Fruit fly (Drosophila melanogaster) whole organism, prepupa: Measurements from ENCODE around the gene CG1116.

Experiments used
- Blimp-1 ChIP-seq: fragments of 200-800 bp; sonication (Bioruptor generic); optimal IDR thresholded peaks from 3 replicates; lab custom pipeline; 2017; ENCODE audit warnings: missing biosample characterization, missing genetic modification characterization, mild to moderate bottlenecking, moderate library complexity, missing genetic modification reagents
- CG10631 ChIP-seq: fragments of 200-800 bp; sonication (Bioruptor generic); optimal IDR thresholded peaks from 2 replicates; lab custom pipeline; 2016; ENCODE audit warnings: missing biosample characterization, missing genetic modification characterization
- CG11294 ChIP-seq: fragments of 200-800 bp; sonication (Bioruptor generic); IDR thresholded peaks from 2 replicates; pipeline ENCODE4 v1.3.6; 2022; ENCODE audit warnings: missing biosample characterization, missing genetic modification characterization
- CG11762 ChIP-seq: fragments of 200-800 bp; sonication (Bioruptor generic); optimal IDR thresholded peaks from 3 replicates; lab custom pipeline; 2016; ENCODE audit warnings: missing biosample characterization, missing genetic modification characterization; ENCODE audit not compliant: insufficient read depth
- CG15336 ChIP-seq: fragments of 200-800 bp; sonication (Bioruptor generic); IDR thresholded peaks from 2 replicates; pipeline ENCODE4 v1.3.6; 2022; ENCODE audit warnings: missing biosample characterization, missing genetic modification characterization
- CG1621 ChIP-seq: fragments of 200-800 bp; sonication (Bioruptor generic); optimal IDR thresholded peaks from 3 replicates; lab custom pipeline; 2018; ENCODE audit warnings: missing biosample characterization, mild to moderate bottlenecking, missing genetic modification characterization
- CG16779 ChIP-seq: fragments of 200-800 bp; sonication (Bioruptor generic); optimal IDR thresholded peaks from 3 replicates; lab custom pipeline; 2017; ENCODE audit warnings: missing biosample characterization, mild to moderate bottlenecking, missing genetic modification characterization
- CG3032 ChIP-seq: fragments of 200-800 bp; optimal IDR thresholded peaks from 2 replicates; lab custom pipeline; 2019; ENCODE audit warnings: missing biosample characterization, mild to moderate bottlenecking, missing genetic modification characterization, moderate library complexity
- CG31627 ChIP-seq: fragments of 200-800 bp; sonication (Bioruptor generic); optimal IDR thresholded peaks from 3 replicates; lab custom pipeline; 2016; ENCODE audit warnings: missing biosample characterization, missing genetic modification characterization
- CG32006 ChIP-seq: fragments of 200-800 bp; sonication (Bioruptor generic); optimal IDR thresholded peaks from 3 replicates; lab custom pipeline; 2017; ENCODE audit warnings: missing biosample characterization, mild to moderate bottlenecking, missing genetic modification characterization
- CG34406 ChIP-seq: fragments of 200-800 bp; sonication (Bioruptor generic); optimal IDR thresholded peaks from 3 replicates; lab custom pipeline; 2016; ENCODE audit warnings: missing biosample characterization, missing genetic modification characterization
- CG3919 ChIP-seq: fragments of 200-800 bp; sonication (Bioruptor generic); optimal IDR thresholded peaks from 3 replicates; lab custom pipeline; 2016; ENCODE audit warnings: missing biosample characterization, missing genetic modification characterization
- CG4318 ChIP-seq: fragments of 200-800 bp; sonication (Bioruptor generic); optimal IDR thresholded peaks from 3 replicates; lab custom pipeline; 2017; ENCODE audit warnings: missing biosample characterization, mild to moderate bottlenecking, missing genetic modification characterization
- CG6163 ChIP-seq: fragments of 200-800 bp; sonication (Bioruptor generic); IDR thresholded peaks from 3 replicates; pipeline ENCODE4 v1.3.6; 2022; ENCODE audit warnings: missing biosample characterization, missing genetic modification characterization
- CG6276 ChIP-seq: fragments of 200-800 bp; sonication (Bioruptor generic); optimal IDR thresholded peaks from 2 replicates; lab custom pipeline; 2017; ENCODE audit warnings: missing biosample characterization, mild to moderate bottlenecking, missing genetic modification characterization
- CG6792 ChIP-seq: fragments of 200-800 bp; sonication (Bioruptor generic); optimal IDR thresholded peaks from 3 replicates; lab custom pipeline; 2016; ENCODE audit warnings: missing biosample characterization, missing genetic modification characterization
- CG6808 ChIP-seq: fragments of 200-800 bp; sonication (Bioruptor generic); optimal IDR thresholded peaks from 3 replicates; lab custom pipeline; 2017; ENCODE audit warnings: missing biosample characterization, missing genetic modification characterization, mild to moderate bottlenecking, moderate library complexity, missing genetic modification reagents
- CG6854 ChIP-seq: fragments of 200-800 bp; sonication (Bioruptor generic); optimal IDR thresholded peaks from 2 replicates; lab custom pipeline; 2017; ENCODE audit warnings: missing biosample characterization, mild to moderate bottlenecking, missing genetic modification characterization
- CG7368 ChIP-seq: fragments of 200-800 bp; sonication (Bioruptor generic); optimal IDR thresholded peaks from 3 replicates; lab custom pipeline; 2016; ENCODE audit warnings: missing biosample characterization, missing genetic modification characterization
- CG8119 ChIP-seq: fragments of 200-800 bp; sonication (Bioruptor generic); IDR thresholded peaks from 3 replicates; pipeline ENCODE4 v1.3.6; 2022; ENCODE audit warnings: missing biosample characterization, missing genetic modification characterization
- CG8319 ChIP-seq: fragments of 200-800 bp; sonication (Bioruptor generic); optimal IDR thresholded peaks from 3 replicates; lab custom pipeline; 2016; ENCODE audit warnings: missing biosample characterization, missing genetic modification characterization
- CG8632 ChIP-seq: fragments of 200-800 bp; sonication (Bioruptor generic); optimal IDR thresholded peaks from 3 replicates; lab custom pipeline; 2016; ENCODE audit warnings: missing biosample characterization, missing genetic modification characterization
- CG9139 ChIP-seq: fragments of 200-800 bp; sonication (Bioruptor generic); optimal IDR thresholded peaks from 3 replicates; lab custom pipeline; 2017; ENCODE audit warnings: missing biosample characterization, mild to moderate bottlenecking, missing genetic modification characterization
- Eip75B ChIP-seq: fragments of 200-800 bp; sonication (Bioruptor generic); optimal IDR thresholded peaks from 3 replicates; lab custom pipeline; 2016; ENCODE audit warnings: missing biosample characterization, missing genetic modification characterization
- Eip93F ChIP-seq: fragments of 200-800 bp; sonication (Bioruptor generic); optimal IDR thresholded peaks from 2 replicates; lab custom pipeline; 2016; ENCODE audit warnings: missing biosample characterization, mild to moderate bottlenecking, missing genetic modification characterization
- Ets21C ChIP-seq: fragments of 200-800 bp; sonication (Bioruptor generic); optimal IDR thresholded peaks from 3 replicates; lab custom pipeline; 2016; ENCODE audit warnings: missing biosample characterization, missing genetic modification characterization
- Ets96B ChIP-seq: fragments of 200-800 bp; optimal IDR thresholded peaks from 2 replicates; lab custom pipeline; 2019; ENCODE audit warnings: missing biosample characterization, mild to moderate bottlenecking, missing genetic modification characterization, moderate library complexity
- Gug ChIP-seq: fragments of 200-800 bp; sonication (Bioruptor generic); IDR thresholded peaks from 2 replicates; pipeline ENCODE4 v1.3.6; 2022; ENCODE audit warnings: missing biosample characterization, missing genetic modification characterization
- Hr38 ChIP-seq: sonication (Bioruptor generic); optimal IDR thresholded peaks from 2 replicates; lab custom pipeline; 2016; ENCODE audit warnings: missing biosample characterization, missing genetic modification characterization
- Hr39 ChIP-seq: fragments of 200-800 bp; sonication (Bioruptor generic); optimal IDR thresholded peaks from 2 replicates; lab custom pipeline; 2016; ENCODE audit warnings: missing biosample characterization, missing genetic modification characterization
- Hr4 ChIP-seq: fragments of 200-800 bp; sonication (Bioruptor generic); optimal IDR thresholded peaks from 3 replicates; lab custom pipeline; 2016; ENCODE audit warnings: missing biosample characterization, missing genetic modification characterization
- Lpt ChIP-seq: fragments of 200-800 bp; sonication (Bioruptor generic); optimal IDR thresholded peaks from 3 replicates; lab custom pipeline; 2016; ENCODE audit warnings: missing biosample characterization, missing genetic modification characterization
- Met ChIP-seq: fragments of 200-800 bp; sonication (Bioruptor generic); optimal IDR thresholded peaks from 3 replicates; lab custom pipeline; 2016; ENCODE audit warnings: missing biosample characterization, missing genetic modification characterization
- OdsH ChIP-seq: fragments of 200-800 bp; sonication (Bioruptor generic); optimal IDR thresholded peaks from 3 replicates; lab custom pipeline; 2016; ENCODE audit warnings: missing biosample characterization, missing genetic modification characterization
- Sox102F ChIP-seq: fragments of 200-800 bp; sonication (Bioruptor generic); optimal IDR thresholded peaks from 2 replicates; lab custom pipeline; 2016; ENCODE audit warnings: missing biosample characterization, mild to moderate bottlenecking, missing genetic modification characterization
- Sox14 ChIP-seq: fragments of 200-800 bp; sonication (Bioruptor generic); optimal IDR thresholded peaks from 3 replicates; lab custom pipeline; 2016; ENCODE audit warnings: missing biosample characterization, missing genetic modification characterization
- Sox15 ChIP-seq: fragments of 200-800 bp; sonication (Bioruptor generic); optimal IDR thresholded peaks from 3 replicates; lab custom pipeline; 2016; ENCODE audit warnings: missing biosample characterization, missing genetic modification characterization
- acj6 ChIP-seq: fragments of 200-800 bp; sonication (Bioruptor generic); optimal IDR thresholded peaks from 3 replicates; lab custom pipeline; 2016; ENCODE audit warnings: missing biosample characterization, missing genetic modification characterization
- cyc ChIP-seq: fragments of 200-800 bp; sonication (Bioruptor generic); optimal IDR thresholded peaks from 3 replicates; lab custom pipeline; 2016; ENCODE audit warnings: missing biosample characterization, missing genetic modification characterization
- dac ChIP-seq: fragments of 200-800 bp; sonication (Bioruptor generic); optimal IDR thresholded peaks from 2 replicates; lab custom pipeline; 2017; ENCODE audit warnings: missing biosample characterization, mild to moderate bottlenecking, missing genetic modification characterization
- dsx ChIP-seq: fragments of 200-800 bp; optimal IDR thresholded peaks from 3 replicates; lab custom pipeline; 2019; ENCODE audit warnings: missing biosample characterization, mild to moderate bottlenecking, missing genetic modification characterization, moderate library complexity; ENCODE audit not compliant: poor library complexity, severe bottlenecking
- eg ChIP-seq: fragments of 200-800 bp; sonication (Bioruptor generic); IDR thresholded peaks from 3 replicates; pipeline ENCODE4 v1.3.6; 2022; ENCODE audit warnings: missing biosample characterization, missing genetic modification characterization
- esn ChIP-seq: fragments of 200-800 bp; sonication (Bioruptor generic); optimal IDR thresholded peaks from 2 replicates; lab custom pipeline; 2016; ENCODE audit warnings: missing biosample characterization, mild to moderate bottlenecking, missing genetic modification characterization, moderate library complexity
- fd85E ChIP-seq: fragments of 200-800 bp; sonication (Bioruptor generic); optimal IDR thresholded peaks from 3 replicates; lab custom pipeline; 2016; ENCODE audit warnings: missing biosample characterization, missing genetic modification characterization
- fkh ChIP-seq: fragments of 200-800 bp; sonication (Bioruptor generic); optimal IDR thresholded peaks from 3 replicates; lab custom pipeline; 2017; ENCODE audit warnings: missing biosample characterization, mild to moderate bottlenecking, missing genetic modification characterization, moderate library complexity
- lz ChIP-seq: fragments of 200-800 bp; sonication (Bioruptor generic); optimal IDR thresholded peaks from 3 replicates; lab custom pipeline; 2016; ENCODE audit warnings: missing biosample characterization, missing genetic modification characterization
- net ChIP-seq: fragments of 200-800 bp; sonication (Bioruptor generic); optimal IDR thresholded peaks from 3 replicates; lab custom pipeline; 2016; ENCODE audit warnings: missing biosample characterization, missing genetic modification characterization
- salr ChIP-seq, 2 experiments: fragments of 200-800 bp; sonication (Bioruptor generic); optimal IDR thresholded peaks; 3 replicates each; lab custom pipeline; 2016 to 2018; ENCODE audit warnings: missing biosample characterization in 2 of 2, missing genetic modification characterization in 2 of 2, mild to moderate bottlenecking in 1 of 2
- spab ChIP-seq: fragments of 200-800 bp; sonication (Bioruptor generic); optimal IDR thresholded peaks from 2 replicates; lab custom pipeline; 2017; ENCODE audit warnings: missing biosample characterization, mild to moderate bottlenecking, missing genetic modification characterization, missing genetic modification reagents
- ss ChIP-seq, 2 experiments: fragments of 200-800 bp; sonication (Bioruptor generic); optimal IDR thresholded peaks; 2 replicates in 1 of 2; 3 replicates in 1 of 2; lab custom pipeline; 2017 to 2018; ENCODE audit warnings: mild to moderate bottlenecking in 2 of 2, missing biosample characterization in 2 of 2, missing genetic modification characterization in 2 of 2, moderate library complexity in 1 of 2
- svp ChIP-seq: fragments of 200-800 bp; sonication (Bioruptor generic); peaks from one replicate; lab custom pipeline; 2016; ENCODE audit warnings: missing biosample characterization, missing genetic modification characterization
- topi ChIP-seq: fragments of 200-800 bp; sonication (Bioruptor generic); optimal IDR thresholded peaks from 3 replicates; lab custom pipeline; 2016; ENCODE audit warnings: missing biosample characterization, missing genetic modification characterization
- vri ChIP-seq: fragments of 200-800 bp; sonication (Bioruptor generic); optimal IDR thresholded peaks from 3 replicates; lab custom pipeline; 2016; ENCODE audit warnings: missing biosample characterization, mild to moderate bottlenecking, missing genetic modification characterization

Gene CG1116

DNA sequence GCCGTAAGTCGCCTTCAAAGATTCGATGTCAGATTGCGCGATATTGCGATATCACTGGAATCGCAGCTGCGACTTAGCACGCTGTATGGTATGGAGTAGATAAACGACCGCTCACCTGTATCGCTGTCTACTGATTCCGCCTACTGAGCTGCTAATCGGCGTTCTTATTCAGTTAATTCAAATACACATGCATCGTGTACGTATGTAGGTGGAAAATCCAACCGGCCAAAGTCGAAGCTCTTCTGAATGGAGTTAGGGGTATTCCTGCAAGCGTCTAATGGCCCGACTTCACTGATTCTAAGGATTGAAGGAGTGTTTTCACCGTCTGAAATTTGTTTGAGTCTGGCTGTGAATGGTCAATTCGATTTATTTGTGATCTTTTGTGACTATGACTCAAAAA lies 3.7 kb downstream of the CG1116 start, which contains the start of gene CG2604:
CG2604 (minus strand) TSS at position 231 of the 400 bp plus-strand sequence.
- TF ChIP-seq CG31627 (peak; percentile 23), acj6 (GFP tag; lab: Kevin White, UChicago) (no peak), topi (no peak), Hr38 (GFP tag; lab: Kevin White, UChicago) (no peak), eg (GFP tag; lab: Robert Waterston, UW) (no peak; the same call in 1 of the 3 replicates), Sox102F (no peak), CG8632 (GFP tag; lab: Kevin White, UChicago) (no peak), lz (peak; percentile 1), CG11762 (no peak), Sox15 (GFP tag; lab: Kevin White, UChicago) (no peak), Ets21C (GFP tag; lab: Kevin White, UChicago) (no peak), CG8119 (GFP tag; lab: Robert Waterston, UW) (no peak), Hr39 (no peak), fd85E (GFP tag; lab: Kevin White, UChicago) (no peak), ss (GFP tag; optimal IDR thresholded peaks at IDR 0.05; lab: Kevin White, UChicago) (peak in 1 of 2 experiments; percentile 72), Sox14 (GFP tag; lab: Kevin White, UChicago) (peak; percentile 33), CG6276 (no peak), CG8319 (GFP tag; lab: Kevin White, UChicago) (no peak), CG10631 (GFP tag; lab: Kevin White, UChicago) (no peak), CG6792 (GFP tag; lab: Kevin White, UChicago) (no peak), esn (peak; percentile 29), CG15336 (GFP tag; lab: Robert Waterston, UW) (no peak), svp (GFP tag; lab: Kevin White, UChicago) (no peak), Blimp-1 (GFP tag; lab: Kevin White, UChicago) (no peak), CG32006 (GFP tag; lab: Kevin White, UChicago) (no peak), Gug (GFP tag; lab: Robert Waterston, UW) (no peak), CG4318 (GFP tag; lab: Kevin White, UChicago) (no peak), CG1621 (peak; percentile 31), dac (GFP tag; lab: Kevin White, UChicago) (peak; percentile 67), CG34406 (GFP tag; lab: Kevin White, UChicago) (no peak), CG9139 (no peak), CG16779 (tag; lab: Kevin White, UChicago) (no peak), Met (GFP tag; lab: Kevin White, UChicago) (no peak), vri (GFP tag; lab: Kevin White, UChicago) (no peak), CG7368 (GFP tag; lab: Kevin White, UChicago) (no peak), CG6808 (GFP tag; lab: Kevin White, UChicago) (peak; percentile 56), Lpt (GFP tag; lab: Kevin White, UChicago) (no peak), CG3032 (tag; lab: Kevin White, UChicago) (peak; percentile 38), spab (no peak), OdsH (GFP tag; lab: Kevin White, UChicago) (no peak), fkh (GFP tag; lab: Kevin White, UChicago) (no peak), Eip93F (no peak), CG6854 (GFP tag; lab: Kevin White, UChicago) (peak; percentile 64), Eip75B (GFP tag; lab: Kevin White, UChicago) (no peak), CG6163 (no peak), Hr4 (GFP tag; lab: Kevin White, UChicago) (no peak), Ets96B (peak; percentile 9), dsx (GFP tag; lab: Kevin White, UChicago) (no peak), salr (GFP tag; optimal IDR thresholded peaks at IDR 0.05; lab: Kevin White, UChicago) (peak in 1 of 2 experiments; percentile 3), CG11294 (GFP tag; lab: Robert Waterston, UW) (no peak), CG3919 (GFP tag; lab: Kevin White, UChicago) (no peak), net (no peak), cyc (no peak)
